Worm (Caenorhabditis elegans) whole organism, L4 larva: ENCODE measurements around the gene gpc-1.
A peak's percentile ranks its signal among the peaks of the same experiment; 100 is the strongest.

Source experiments
- D1046.2 ChIP-seq: fragments of 200-800 bp; sonication (Bioruptor generic); IDR thresholded peaks from 2 replicates; pipeline ENCODE4 v1.3.6; 2022; ENCODE audit warnings: missing genetic modification characterization, missing compliant biosample characterization
- F49E8.2 ChIP-seq: sonication (generic microtip); optimal IDR thresholded peaks from 2 replicates; lab custom pipeline; 2016; ENCODE audit warnings: missing compliant biosample characterization, mild to moderate bottlenecking, missing genetic modification characterization, borderline replicate concordance
- R02D3.7 ChIP-seq: fragments of 150-350 bp; sonication (generic microtip); optimal IDR thresholded peaks from 3 replicates; lab custom pipeline; 2014; ENCODE audit warnings: missing biosample characterization, missing genetic modification characterization
- aha-1 ChIP-seq: fragments of 150-350 bp; peaks from one replicate; lab custom pipeline; 2014; ENCODE audit warnings: missing biosample characterization, missing genetic modification characterization
- ama-1 ChIP-seq: fragments of 150-350 bp; optimal IDR thresholded peaks from 2 replicates; lab custom pipeline; 2014; ENCODE audit warnings: inconsistent platforms, mixed read lengths
- attf-4 ChIP-seq: sonication (generic microtip); optimal IDR thresholded peaks from 3 replicates; lab custom pipeline; 2017; ENCODE audit warnings: missing biosample characterization, missing genetic modification characterization
- ceh-28 ChIP-seq: fragments of 150-350 bp; optimal IDR thresholded peaks from 2 replicates; lab custom pipeline; 2014; ENCODE audit warnings: missing biosample characterization, missing genetic modification reagents, missing genetic modification characterization
- ceh-32 ChIP-seq: sonication (generic microtip); optimal IDR thresholded peaks from 2 replicates; lab custom pipeline; 2016; ENCODE audit warnings: mild to moderate bottlenecking, missing genetic modification characterization, missing compliant biosample characterization; ENCODE audit not compliant: poor library complexity
- ceh-44 ChIP-seq: fragments of 200-800 bp; sonication (Bioruptor generic); IDR thresholded peaks from 2 replicates; pipeline ENCODE4 v1.3.6; 2022; ENCODE audit warnings: missing genetic modification reagents, missing genetic modification characterization, missing compliant biosample characterization
- ces-1 ChIP-seq: fragments of 150-350 bp; sonication (generic microtip); optimal IDR thresholded peaks from 4 replicates; lab custom pipeline; 2014; ENCODE audit warnings: missing biosample characterization, missing genetic modification reagents, missing genetic modification characterization
- ctbp-1 ChIP-seq: fragments of 200-800 bp; sonication (Bioruptor generic); IDR thresholded peaks from 2 replicates; pipeline ENCODE4 v1.3.6; 2022; ENCODE audit warnings: missing genetic modification reagents, missing genetic modification characterization, missing compliant biosample characterization
- daf-16 ChIP-seq, 3 experiments: sonication (generic microtip); optimal IDR thresholded peaks; 2 replicates each; lab custom pipeline; 2016 to 2017; ENCODE audit warnings: missing genetic modification characterization in 3 of 3, missing genetic modification reagents in 3 of 3, mild to moderate bottlenecking in 2 of 3, missing compliant biosample characterization in 2 of 3, missing biosample characterization in 1 of 3, moderate library complexity in 1 of 3
- dmd-6 ChIP-seq: fragments of 200-800 bp; sonication (Bioruptor generic); IDR thresholded peaks from 2 replicates; pipeline ENCODE4 v1.3.6; 2022; ENCODE audit warnings: missing genetic modification reagents, missing genetic modification characterization, missing compliant biosample characterization
- dmd-8 ChIP-seq: fragments of 200-800 bp; sonication (Bioruptor generic); IDR thresholded peaks from 2 replicates; pipeline ENCODE4 v1.3.6; 2022; ENCODE audit warnings: missing genetic modification characterization, missing compliant biosample characterization
- dve-1 ChIP-seq: sonication (generic microtip); optimal IDR thresholded peaks from 2 replicates; lab custom pipeline; 2017; ENCODE audit warnings: antibody characterized with exemption, mild to moderate bottlenecking, missing genetic modification characterization, missing compliant biosample characterization; ENCODE audit not compliant: insufficient read depth
- egl-27 ChIP-seq: sonication (generic microtip); optimal IDR thresholded peaks from 3 replicates; lab custom pipeline; 2017; ENCODE audit warnings: missing biosample characterization, missing genetic modification reagents, missing genetic modification characterization
- gei-8 ChIP-seq: fragments of 200-800 bp; sonication (Bioruptor generic); optimal IDR thresholded peaks from 2 replicates; lab custom pipeline; 2018; ENCODE audit warnings: mild to moderate bottlenecking, missing genetic modification characterization, missing compliant biosample characterization
- hif-1 ChIP-seq, 2 experiments: sonication (generic microtip); optimal IDR thresholded peaks; 2 replicates each; lab custom pipeline; 2016 to 2017; ENCODE audit warnings: missing compliant biosample characterization in 2 of 2, missing genetic modification characterization in 2 of 2, missing genetic modification reagents in 2 of 2, missing genotype in 2 of 2, mild to moderate bottlenecking in 1 of 2
- hlh-11 ChIP-seq: fragments of 200-800 bp; sonication (Bioruptor generic); optimal IDR thresholded peaks from 2 replicates; lab custom pipeline; 2018; ENCODE audit warnings: mild to moderate bottlenecking, missing genetic modification characterization, missing compliant biosample characterization
- hlh-30 ChIP-seq: sonication (generic microtip); optimal IDR thresholded peaks from 2 replicates; lab custom pipeline; 2017; ENCODE audit warnings: antibody characterized with exemption, mild to moderate bottlenecking, missing genetic modification characterization, missing compliant biosample characterization; ENCODE audit not compliant: insufficient read depth
- jun-1 ChIP-seq: fragments of 150-350 bp; optimal IDR thresholded peaks from 2 replicates; lab custom pipeline; 2014; ENCODE audit warnings: missing biosample characterization, missing genetic modification reagents, missing genetic modification characterization
- lim-7 ChIP-seq: fragments of 200-800 bp; sonication (Bioruptor generic); IDR thresholded peaks from 2 replicates; pipeline ENCODE4 v1.3.6; 2022; ENCODE audit warnings: missing genetic modification characterization, missing compliant biosample characterization
- lin-1 ChIP-seq: fragments of 200-800 bp; sonication (Bioruptor generic); IDR thresholded peaks from 2 replicates; pipeline ENCODE4 v1.3.6; 2022; ENCODE audit warnings: missing genetic modification reagents, missing genetic modification characterization, missing compliant biosample characterization
- lin-38 ChIP-seq: fragments of 200-800 bp; sonication (Bioruptor generic); IDR thresholded peaks from 2 replicates; pipeline ENCODE4 v1.3.6; 2022; ENCODE audit warnings: missing genetic modification reagents, missing genetic modification characterization, missing compliant biosample characterization
- lir-3 ChIP-seq: sonication (generic microtip); optimal IDR thresholded peaks from 2 replicates; lab custom pipeline; 2016; ENCODE audit warnings: mild to moderate bottlenecking, missing genetic modification characterization, missing compliant biosample characterization
- lsy-2 ChIP-seq, 2 experiments: fragments of 150-350 bp in 1 of 2; sonication (generic microtip) in 1 of 2; optimal IDR thresholded peaks; 2 replicates each; lab custom pipeline; 2014 to 2017; ENCODE audit warnings: missing biosample characterization in 2 of 2, missing genetic modification characterization in 2 of 2
- madf-5 ChIP-seq, 2 experiments: fragments of 200-800 bp; sonication (Bioruptor generic); IDR thresholded peaks; 2 replicates each; pipeline ENCODE4 v1.3.6; 2022; ENCODE audit warnings: missing compliant biosample characterization in 2 of 2, missing genetic modification characterization in 2 of 2
- madf-9 ChIP-seq: fragments of 200-800 bp; sonication (Bioruptor generic); conservative IDR thresholded peaks from 2 replicates; pipeline ENCODE4 v1.3.6; 2022; ENCODE audit warnings: missing genetic modification reagents, missing genetic modification characterization, missing compliant biosample characterization
- mdl-1 ChIP-seq, 2 experiments: fragments of 150-350 bp in 1 of 2; sonication (generic microtip) in 1 of 2; optimal IDR thresholded peaks; 2 replicates each; lab custom pipeline; 2014 to 2017; ENCODE audit warnings: missing biosample characterization in 2 of 2, missing genetic modification characterization in 2 of 2
- mes-2 ChIP-seq: sonication (generic microtip); optimal IDR thresholded peaks from 2 replicates; lab custom pipeline; 2016; ENCODE audit warnings: missing genotype, mild to moderate bottlenecking, missing genetic modification characterization, missing compliant biosample characterization; ENCODE audit not compliant: poor library complexity, severe bottlenecking
- mxl-3 ChIP-seq: fragments of 200-800 bp; sonication (Bioruptor generic); optimal IDR thresholded peaks from 2 replicates; lab custom pipeline; 2018; ENCODE audit warnings: mild to moderate bottlenecking, missing genetic modification characterization, missing compliant biosample characterization
- nhr-102 ChIP-seq: sonication (generic microtip); optimal IDR thresholded peaks from 2 replicates; lab custom pipeline; 2016; ENCODE audit warnings: mild to moderate bottlenecking, missing genetic modification characterization, moderate library complexity, missing compliant biosample characterization
- nhr-41 ChIP-seq: fragments of 200-800 bp; sonication (Bioruptor generic); IDR thresholded peaks from 2 replicates; pipeline ENCODE4 v1.3.6; 2022; ENCODE audit warnings: missing genetic modification reagents, missing genetic modification characterization, missing compliant biosample characterization
- nhr-48 ChIP-seq: sonication (generic microtip); optimal IDR thresholded peaks from 2 replicates; lab custom pipeline; 2016; ENCODE audit warnings: mild to moderate bottlenecking, missing genetic modification characterization, missing compliant biosample characterization
- php-3 ChIP-seq: fragments of 200-800 bp; sonication (Bioruptor generic); IDR thresholded peaks from 2 replicates; pipeline ENCODE4 v1.3.6; 2022; ENCODE audit warnings: missing genetic modification reagents, missing genetic modification characterization, missing compliant biosample characterization
- pqm-1 ChIP-seq: sonication (generic microtip); optimal IDR thresholded peaks from 2 replicates; lab custom pipeline; 2017; ENCODE audit warnings: missing biosample characterization, missing genetic modification characterization
- spr-1 ChIP-seq: sonication (generic microtip); optimal IDR thresholded peaks from 2 replicates; lab custom pipeline; 2016; ENCODE audit warnings: mild to moderate bottlenecking, missing genetic modification characterization, missing compliant biosample characterization
- unc-62 ChIP-seq, 3 experiments: fragments of 150-350 bp in 1 of 3; sonication (generic microtip); optimal IDR thresholded peaks in 2 of 3; peaks in 1 of 3; 1 replicate in 1 of 3; 2 replicates in 2 of 3; lab custom pipeline; 2014 to 2017; ENCODE audit warnings: missing biosample characterization in 3 of 3, missing genetic modification characterization in 3 of 3, missing genetic modification reagents in 3 of 3, missing genotype in 1 of 3
- vab-7 ChIP-seq: fragments of 200-800 bp; sonication (Bioruptor generic); IDR thresholded peaks from 2 replicates; pipeline ENCODE4 v1.3.6; 2022; ENCODE audit warnings: missing genetic modification reagents, missing genetic modification characterization, missing compliant biosample characterization

Gene gpc-1

ce11 chrX:12876795-12877530 lies 7.8 kb downstream of the gpc-1 start, which contains the start of gene bcat-1 (continued):
- TF ChIP-seq ctbp-1 (GFP tag; lab: Robert Waterston, UW): peak; percentile 55; the same call in 1 of the 2 replicates
- TF ChIP-seq lsy-2 (tag; optimal IDR thresholded peaks at IDR 0.05; lab: Kevin White, UChicago): peak; percentile 21 to 52
- TF ChIP-seq vab-7 (GFP tag; lab: Robert Waterston, UW): peak; percentile 51; the same call in 1 of the 2 replicates
- TF ChIP-seq lin-1 (GFP tag; lab: Robert Waterston, UW): no peak
- no peak for TF ChIP-seq lir-3 (tag; lab: Kevin White, UChicago)
- no peak for TF ChIP-seq dmd-8 (GFP tag; lab: Robert Waterston, UW)
- no peak for TF ChIP-seq attf-4 (tag; lab: Kevin White, UChicago)
- TF ChIP-seq daf-16 (GFP tag; optimal IDR thresholded peaks at IDR 0.05; lab: Kevin White, UChicago): peak in 1 of 2 experiments; percentile 73
- peak; percentile 64 for TF ChIP-seq daf-16 (tag; optimal IDR thresholded peaks at IDR 0.05; lab: Kevin White, UChicago)
- TF ChIP-seq R02D3.7: no peak
- TF ChIP-seq ama-1: no peak
- no peak for TF ChIP-seq egl-27 (tag; lab: Kevin White, UChicago)
- peak; percentile 91 for TF ChIP-seq hlh-30 (tag; lab: Kevin White, UChicago)
- TF ChIP-seq nhr-102 (tag; lab: Kevin White, UChicago): no peak
- peak; percentile 28 for TF ChIP-seq nhr-48 (tag; lab: Kevin White, UChicago)
- TF ChIP-seq nhr-41: no peak
- peak; percentile 44 for TF ChIP-seq lin-38
- TF ChIP-seq mxl-3 (GFP tag; lab: Kevin White, UChicago): peak; percentile 92
- TF ChIP-seq aha-1 (tag; lab: Kevin White, UChicago): peak; percentile 98
- peak; percentile 59 for TF ChIP-seq mes-2 (tag; lab: Kevin White, UChicago)
- no peak for TF ChIP-seq ceh-32 (tag; lab: Kevin White, UChicago)
- peak in 1 of 2 experiments; percentile 51 for TF ChIP-seq unc-62 (GFP tag; optimal IDR thresholded peaks at IDR 0.05 in 1 of 2; lab: Kevin White, UChicago)
- no peak for TF ChIP-seq unc-62 (tag; optimal IDR thresholded peaks at IDR 0.05; lab: Kevin White, UChicago)
- peak; percentile 49 for TF ChIP-seq gei-8
- no peak for TF ChIP-seq spr-1 (tag; lab: Kevin White, UChicago)
- no peak for TF ChIP-seq jun-1 (tag; lab: Kevin White, UChicago)
- TF ChIP-seq madf-9: no peak
- no peak for TF ChIP-seq F49E8.2 (tag; lab: Kevin White, UChicago)
- TF ChIP-seq dmd-6 (GFP tag; lab: Robert Waterston, UW): peak; percentile 64
- no peak for TF ChIP-seq ceh-44 (GFP tag; lab: Robert Waterston, UW)
- peak; percentile 64 for TF ChIP-seq dve-1
- TF ChIP-seq mdl-1 (tag; optimal IDR thresholded peaks at IDR 0.05; lab: Kevin White, UChicago): peak; percentile 88 to 97
- no peak for TF ChIP-seq ces-1 (GFP tag; lab: Kevin White, UChicago)

- TF ChIP-seq mxl-3 (GFP tag; lab: Kevin White, UChicago) (peak; percentile 9), dmd-6 (GFP tag; lab: Robert Waterston, UW) (peak; percentile 44), pqm-1 (peak; percentile 8), ceh-28 (no peak), php-3 (0 out of 2 replicates have a peak, but pooled peaks have one; percentile 37), madf-5 (GFP tag; IDR thresholded peaks at IDR 0.05; lab: Robert Waterston, UW) (no peak), hif-1 (tag; optimal IDR thresholded peaks at IDR 0.05; lab: Kevin White, UChicago) (peak in 1 of 2 experiments; percentile 33), D1046.2 (GFP tag; lab: Robert Waterston, UW) (no peak), mdl-1 (tag; optimal IDR thresholded peaks at IDR 0.05; lab: Kevin White, UChicago) (peak in 1 of 2 experiments; percentile 54), unc-62 (GFP tag; optimal IDR thresholded peaks at IDR 0.05 in 1 of 2; lab: Kevin White, UChicago) (peak in 1 of 2 experiments; percentile 71), unc-62 (tag; optimal IDR thresholded peaks at IDR 0.05; lab: Kevin White, UChicago) (no peak), daf-16 (GFP tag; optimal IDR thresholded peaks at IDR 0.05; lab: Kevin White, UChicago) (no peak), daf-16 (tag; optimal IDR thresholded peaks at IDR 0.05; lab: Kevin White, UChicago) (peak; percentile 33), hlh-30 (tag; lab: Kevin White, UChicago) (peak; percentile 87), lim-7 (GFP tag; lab: Robert Waterston, UW) (no peak), hlh-11 (tag; lab: Kevin White, UChicago) (peak; percentile 40), aha-1 (tag; lab: Kevin White, UChicago) (peak; percentile 78)
- TF ChIP-seq, all 104 proteins: peak for 11
These were observed 9.1 kb downstream of the gpc-1 start for ce11 chrX:12875649-12876048.
